Fruit fly (Drosophila melanogaster) whole organism, embryonic: ENCODE data around the gene CG5191.

Experiments
- CG10267 ChIP-seq: fragments of 200-800 bp; sonication (Bioruptor generic); optimal IDR thresholded peaks from 2 replicates; lab custom pipeline; 2018; ENCODE audit warnings: missing biosample characterization, mild to moderate bottlenecking, missing genetic modification characterization, moderate library complexity
- CG12299 ChIP-seq: fragments of 200-800 bp; sonication (Bioruptor generic); optimal IDR thresholded peaks from 2 replicates; lab custom pipeline; 2018; ENCODE audit warnings: missing biosample characterization, mild to moderate bottlenecking, missing genetic modification characterization
- CG15601 ChIP-seq: fragments of 200-800 bp; sonication (Bioruptor generic); optimal IDR thresholded peaks from 3 replicates; lab custom pipeline; 2019; ENCODE audit warnings: missing biosample characterization, mild to moderate bottlenecking, missing genetic modification characterization, moderate library complexity
- CG3838 ChIP-seq: fragments of 200-800 bp; sonication (Bioruptor generic); optimal IDR thresholded peaks from 3 replicates; lab custom pipeline; 2016; ENCODE audit warnings: missing biosample characterization, missing genetic modification characterization
- CG6683 ChIP-seq: fragments of 200-800 bp; sonication (Bioruptor generic); optimal IDR thresholded peaks from 2 replicates; lab custom pipeline; 2017; ENCODE audit warnings: missing biosample characterization, mild to moderate bottlenecking, missing genetic modification characterization, missing genetic modification reagents
- CG7987 ChIP-seq: fragments of 200-800 bp; sonication (Bioruptor generic); optimal IDR thresholded peaks from 2 replicates; lab custom pipeline; 2018; ENCODE audit warnings: missing biosample characterization, mild to moderate bottlenecking, missing genetic modification characterization, moderate library complexity
- Meics ChIP-seq: fragments of 200-800 bp; sonication (Bioruptor generic); optimal IDR thresholded peaks from 2 replicates; lab custom pipeline; 2017; ENCODE audit warnings: missing biosample characterization, mild to moderate bottlenecking, missing genetic modification characterization
- NfI ChIP-seq: fragments of 200-800 bp; sonication (Bioruptor generic); optimal IDR thresholded peaks from 3 replicates; lab custom pipeline; 2018; ENCODE audit warnings: missing biosample characterization, mild to moderate bottlenecking, missing genetic modification characterization, moderate library complexity
- amos ChIP-seq: fragments of 200-800 bp; sonication (Bioruptor generic); IDR thresholded peaks from 2 replicates; pipeline ENCODE4 v1.3.6; 2022; ENCODE audit warnings: missing biosample characterization, missing genetic modification characterization; ENCODE audit not compliant: partially characterized antibody
- klu ChIP-seq: fragments of 200-800 bp; sonication (Bioruptor generic); IDR thresholded peaks from 2 replicates; pipeline ENCODE4 v1.3.6; 2022; ENCODE audit warnings: missing biosample characterization, missing genetic modification characterization

dm6 chr3R:20512368-20512767 is 48.3 kb upstream of the CG5191 start, which contains the start of gene MFS9:
- TF ChIP-seq CG10267 (tag; lab: Kevin White, UChicago) (no peak), klu (GFP tag; lab: Robert Waterston, UW) (no peak), CG15601 (tag; lab: Kevin White, UChicago) (no peak), CG6683 (GFP tag; lab: Kevin White, UChicago) (no peak), amos (GFP tag; lab: Robert Waterston, UW) (no peak), Meics (GFP tag; lab: Kevin White, UChicago) (no peak), CG7987 (GFP tag; lab: Kevin White, UChicago) (no peak), CG3838 (GFP tag; lab: Kevin White, UChicago) (no peak), CG12299 (no peak), NfI (no peak)
